Fruit fly (Drosophila melanogaster) whole organism: ENCODE data around the gene tara.

Experiments used
- Dll ChIP-seq: fragments of >200 bp; optimal IDR thresholded peaks from 2 replicates; lab custom pipeline; 2017
- EcR ChIP-seq, 2 experiments: fragments of >200 bp; optimal IDR thresholded peaks; 2 replicates each; lab custom pipeline; 2017; ENCODE audit warnings: missing biosample characterization in 2 of 2, missing genetic modification characterization in 2 of 2, missing genetic modification reagents in 2 of 2
- pan ChIP-seq: fragments of >200 bp; optimal IDR thresholded peaks from 2 replicates; lab custom pipeline; 2017
- usp ChIP-seq: fragments of >200 bp; optimal IDR thresholded peaks from 2 replicates; lab custom pipeline; 2017; ENCODE audit warnings: missing biosample characterization, missing genetic modification characterization, mixed read lengths

DNA sequence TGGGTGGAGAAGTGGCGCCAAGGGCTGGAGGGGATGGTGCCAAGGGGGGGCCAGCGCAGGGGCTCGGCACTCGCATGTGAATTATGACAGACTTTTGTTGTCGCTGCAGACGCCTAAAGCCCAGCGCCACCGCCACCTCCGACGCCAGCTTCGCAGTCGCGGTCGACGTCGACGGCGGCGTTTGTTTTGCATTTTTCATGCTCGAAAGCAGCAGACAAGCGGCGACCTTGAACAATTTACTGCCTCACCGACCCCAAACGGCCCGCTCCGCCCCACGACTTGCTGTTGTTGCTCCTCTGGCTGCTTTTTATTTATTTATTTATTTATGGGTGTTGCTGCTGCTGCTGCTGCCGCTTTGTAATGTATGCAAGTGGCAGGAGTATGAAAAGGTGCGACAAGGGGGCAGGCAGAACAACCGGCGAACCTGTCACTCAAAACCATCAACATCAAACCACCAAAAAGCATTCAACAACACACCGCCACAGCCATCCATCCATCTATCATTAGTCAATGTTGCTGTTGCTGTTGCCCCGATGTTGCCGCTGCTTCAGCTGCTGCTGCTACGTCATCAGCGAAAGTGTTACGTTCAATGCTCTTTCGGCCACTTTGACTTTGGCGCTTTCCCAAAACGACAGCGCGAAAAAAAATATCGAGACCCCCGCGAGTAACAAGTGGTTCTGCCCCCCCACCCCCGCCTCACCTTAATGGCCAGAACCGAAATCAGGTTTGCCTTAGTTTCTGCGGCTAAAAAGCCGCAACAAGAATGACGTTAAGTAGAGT is 7.0 kb upstream of the tara start:
- no peak for TF ChIP-seq EcR (GFP tag; optimal IDR thresholded peaks at IDR 0.05; lab: Kevin White, UChicago)
- TF ChIP-seq usp: no peak
- no peak for TF ChIP-seq Dll (lab: Kevin White, UChicago)
- TF ChIP-seq pan (lab: Kevin White, UChicago): no peak
